Worm (Caenorhabditis elegans) whole organism, L1 larva: ENCODE results near the gene Y57A10A.5.

Source experiments
- lin-39 ChIP-seq: fragments of 150-350 bp; optimal IDR thresholded peaks from 2 replicates; lab custom pipeline; 2014; ENCODE audit warnings: missing biosample characterization, missing genetic modification reagents, missing genetic modification characterization
- snpc-4 ChIP-seq: fragments of 150-350 bp; optimal IDR thresholded peaks from 2 replicates; lab custom pipeline; 2014; ENCODE audit warnings: missing biosample characterization, missing genetic modification characterization

DNA sequence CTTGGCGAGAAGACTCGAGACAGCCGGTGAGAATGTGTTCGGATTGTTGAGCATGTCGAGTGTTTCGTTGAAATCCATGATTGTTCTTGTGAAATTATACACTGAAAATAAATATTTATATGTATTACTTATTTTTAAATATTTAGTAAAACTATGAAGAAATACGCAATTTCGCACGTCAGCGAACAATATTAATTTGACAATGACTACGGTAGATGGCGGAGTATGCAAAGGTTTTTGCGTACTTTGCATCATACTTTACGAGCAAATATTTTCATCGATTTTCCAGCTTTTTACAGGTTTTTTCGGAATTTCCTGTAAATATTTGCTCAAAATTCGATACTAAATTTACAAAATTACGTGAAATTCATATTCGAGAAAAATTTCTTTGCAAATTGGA lies 23.4 kb upstream of the Y57A10A.5 start, which contains the start of gene set-24:
- no peak for TF ChIP-seq snpc-4 (tag; lab: Kevin White, UChicago)
- TF ChIP-seq lin-39 (tag; lab: Kevin White, UChicago): no peak
